Worm (Caenorhabditis elegans): ENCODE measurements around the gene nhr-208.

The nhr-208 gene

ce11 chrV:12091759-12092158 is 2.4 kb upstream of the nhr-208 start, which contains the start of gene nhr-206:
nhr-206 (plus strand) TSS chrV:12092006.
- no peak for TF ChIP-seq ceh-22 (tag; optimal IDR thresholded peaks at IDR 0.05)
- no peak for TF ChIP-seq mec-3 (tag; optimal IDR thresholded peaks at IDR 0.05; ENCODE audit: borderline replicate concordance)
- TF ChIP-seq ztf-16 (tag; optimal IDR thresholded peaks at IDR 0.05): no peak
- TF ChIP-seq unc-55 (GFP tag; optimal IDR thresholded peaks at IDR 0.05): no peak

- TF ChIP-seq tbx-2 (tag; optimal IDR thresholded peaks at IDR 0.05) (no peak), ztf-16 (tag; optimal IDR thresholded peaks at IDR 0.05) (no peak), ceh-48 (tag; optimal IDR thresholded peaks at IDR 0.05) (no peak), npax-4 (tag; optimal IDR thresholded peaks at IDR 0.05) (no peak), ceh-19 (GFP tag; optimal IDR thresholded peaks at IDR 0.05) (no peak), hlh-13 (GFP tag; optimal IDR thresholded peaks at IDR 0.05) (no peak), ceh-6 (GFP tag; optimal IDR thresholded peaks at IDR 0.05) (no peak), syd-9 (tag; optimal IDR thresholded peaks at IDR 0.05) (no peak), hlh-30 (tag; optimal IDR thresholded peaks at IDR 0.05; ENCODE audit: insufficient read depth) (no peak), ceh-2 (tag; optimal IDR thresholded peaks at IDR 0.05) (no peak), ceh-34 (tag; optimal IDR thresholded peaks at IDR 0.05) (no peak), odd-2 (tag; optimal IDR thresholded peaks at IDR 0.05) (no peak), ceh-45 (GFP tag; IDR thresholded peaks at IDR 0.05) (no peak), gmeb-2 (tag; optimal IDR thresholded peaks at IDR 0.05) (no peak), pha-4 (tag; optimal IDR thresholded peaks at IDR 0.05) (no peak), fax-1 (tag; optimal IDR thresholded peaks at IDR 0.05) (no peak), pha-2 (tag; optimal IDR thresholded peaks at IDR 0.05) (no peak), unc-3 (GFP tag; conservative IDR thresholded peaks at IDR 0.05) (no peak), unc-3 (tag; optimal IDR thresholded peaks at IDR 0.05) (no peak)
Measured at ce11 chrV:12095865-12096264, 1.7 kb downstream of the nhr-208 start, which contains the start of gene nhr-207. nhr-207 (plus strand) TSS chrV:12096146.

ce11 chrV:12098123-12098522 is 4.0 kb downstream of the nhr-208 start, which contains the start of gene nhr-209:
nhr-209 (plus strand) TSS chrV:12098149.
- no peak for TF ChIP-seq K09A11.1 (tag; optimal IDR thresholded peaks at IDR 0.05; ENCODE audit: insufficient read depth)
- no peak for TF ChIP-seq pha-2 (tag; optimal IDR thresholded peaks at IDR 0.05)
- TF ChIP-seq dmd-4 (tag; optimal IDR thresholded peaks at IDR 0.05; ENCODE audit: borderline replicate concordance): no peak
- TF ChIP-seq eyg-1 (tag; optimal IDR thresholded peaks at IDR 0.05): no peak
- no peak for TF ChIP-seq pat-9 (tag; optimal IDR thresholded peaks at IDR 0.05)
- no peak for TF ChIP-seq lim-6 (tag; optimal IDR thresholded peaks at IDR 0.05)

- TF ChIP-seq rnt-1 (tag; optimal IDR thresholded peaks at IDR 0.05) (no peak), pag-3 (tag; optimal IDR thresholded peaks at IDR 0.05; ENCODE audit: borderline replicate concordance) (no peak)
Measured at ce11 chrV:12100794-12101343, 6.8 kb downstream of the nhr-208 start, which contains the start of gene nhr-154. nhr-154 (plus strand) TSS chrV:12101293.

ce11 chrV:12103920-12104319 is 9.8 kb downstream of the nhr-208 start, which contains the start of gene nhr-153:
nhr-153 (plus strand) TSS chrV:12104220.
- TF ChIP-seq unc-55 (GFP tag; optimal IDR thresholded peaks at IDR 0.05) (no peak), eyg-1 (tag; optimal IDR thresholded peaks at IDR 0.05) (no peak), odd-2 (tag; optimal IDR thresholded peaks at IDR 0.05) (no peak), pat-9 (tag; optimal IDR thresholded peaks at IDR 0.05) (no peak), tbx-7 (tag; optimal IDR thresholded peaks at IDR 0.05) (no peak), sox-4 (tag; optimal IDR thresholded peaks at IDR 0.05) (no peak), ttx-3 (tag; optimal IDR thresholded peaks at IDR 0.05) (no peak), lin-11 (tag; optimal IDR thresholded peaks at IDR 0.05) (no peak), ama-1 (optimal IDR thresholded peaks at IDR 0.05) (no peak), ceh-34 (tag; optimal IDR thresholded peaks at IDR 0.05) (no peak), ceh-31 (tag; optimal IDR thresholded peaks at IDR 0.05) (no peak), pros-1 (tag; optimal IDR thresholded peaks at IDR 0.05) (no peak), ceh-48 (tag; optimal IDR thresholded peaks at IDR 0.05) (no peak)

Data from whole organism, late embryonic.